Worm (Caenorhabditis elegans) whole organism, L4 larva: ENCODE data around the gene cgt-3.

Experiments
- F10B5.3 ChIP-seq: sonication (generic microtip); optimal IDR thresholded peaks from 2 replicates; lab custom pipeline; 2016; ENCODE audit warnings: mild to moderate bottlenecking, missing genetic modification characterization, missing compliant biosample characterization
- F37D6.2 ChIP-seq: sonication (generic microtip); optimal IDR thresholded peaks from 2 replicates; lab custom pipeline; 2016; ENCODE audit warnings: mild to moderate bottlenecking, missing genetic modification characterization, missing compliant biosample characterization
- F44E2.7 ChIP-seq: fragments of 200-800 bp; sonication (Bioruptor generic); IDR thresholded peaks from 2 replicates; pipeline ENCODE4 v2.1.2; 2022; ENCODE audit warnings: missing genetic modification characterization, missing compliant biosample characterization
- R02D3.7 ChIP-seq: fragments of 150-350 bp; sonication (generic microtip); optimal IDR thresholded peaks from 3 replicates; lab custom pipeline; 2014; ENCODE audit warnings: missing biosample characterization, missing genetic modification characterization
- T20F7.1 ChIP-seq: fragments of 200-800 bp; sonication (Bioruptor generic); optimal IDR thresholded peaks from 2 replicates; lab custom pipeline; 2018; ENCODE audit warnings: mild to moderate bottlenecking, missing genetic modification characterization, missing compliant biosample characterization
- Y48G9A.11 ChIP-seq: fragments of 200-800 bp; sonication (Bioruptor generic); IDR thresholded peaks from 2 replicates; pipeline ENCODE4 v1.3.6; 2022; ENCODE audit warnings: missing genetic modification reagents, missing genetic modification characterization, missing compliant biosample characterization
- Y5F2A.4 ChIP-seq: fragments of 200-800 bp; sonication (Bioruptor generic); optimal IDR thresholded peaks from 2 replicates; lab custom pipeline; 2018; ENCODE audit warnings: mild to moderate bottlenecking, missing genetic modification characterization, missing compliant biosample characterization
- Y75B8A.6 ChIP-seq: fragments of 200-800 bp; sonication (Bioruptor generic); IDR thresholded peaks from 2 replicates; pipeline ENCODE4 v1.3.6; 2022; ENCODE audit warnings: missing genetic modification reagents, missing genetic modification characterization, missing compliant biosample characterization
- ZK337.2 ChIP-seq: fragments of 200-800 bp; sonication (Bioruptor generic); IDR thresholded peaks from 2 replicates; pipeline ENCODE4 v1.3.6; 2022; ENCODE audit warnings: missing genetic modification reagents, missing genetic modification characterization, missing compliant biosample characterization
- aha-1 ChIP-seq: fragments of 150-350 bp; peaks from one replicate; lab custom pipeline; 2014; ENCODE audit warnings: missing biosample characterization, missing genetic modification characterization
- ama-1 ChIP-seq: fragments of 150-350 bp; optimal IDR thresholded peaks from 2 replicates; lab custom pipeline; 2014; ENCODE audit warnings: inconsistent platforms, mixed read lengths
- ceh-20 ChIP-seq: fragments of 200-800 bp; sonication (Bioruptor generic); IDR thresholded peaks from 2 replicates; pipeline ENCODE4 v1.3.6; 2022; ENCODE audit warnings: missing genetic modification reagents, missing genetic modification characterization, missing compliant biosample characterization
- ceh-28 ChIP-seq: fragments of 150-350 bp; optimal IDR thresholded peaks from 2 replicates; lab custom pipeline; 2014; ENCODE audit warnings: missing biosample characterization, missing genetic modification reagents, missing genetic modification characterization
- ceh-82 ChIP-seq: sonication (generic microtip); optimal IDR thresholded peaks from 2 replicates; lab custom pipeline; 2017; ENCODE audit warnings: missing biosample characterization, missing genetic modification characterization
- ctbp-1 ChIP-seq: fragments of 200-800 bp; sonication (Bioruptor generic); IDR thresholded peaks from 2 replicates; pipeline ENCODE4 v1.3.6; 2022; ENCODE audit warnings: missing genetic modification reagents, missing genetic modification characterization, missing compliant biosample characterization
- daf-16 ChIP-seq, 3 experiments: sonication (generic microtip); optimal IDR thresholded peaks; 2 replicates each; lab custom pipeline; 2016 to 2017; ENCODE audit warnings: missing genetic modification characterization in 3 of 3, missing genetic modification reagents in 3 of 3, mild to moderate bottlenecking in 2 of 3, missing compliant biosample characterization in 2 of 3, missing biosample characterization in 1 of 3, moderate library complexity in 1 of 3
- dve-1 ChIP-seq: sonication (generic microtip); optimal IDR thresholded peaks from 2 replicates; lab custom pipeline; 2017; ENCODE audit warnings: antibody characterized with exemption, mild to moderate bottlenecking, missing genetic modification characterization, missing compliant biosample characterization; ENCODE audit not compliant: insufficient read depth
- fos-1 ChIP-seq: fragments of 150-350 bp; optimal IDR thresholded peaks from 2 replicates; lab custom pipeline; 2014; ENCODE audit warnings: missing biosample characterization, missing genetic modification characterization
- hlh-11 ChIP-seq: fragments of 200-800 bp; sonication (Bioruptor generic); optimal IDR thresholded peaks from 2 replicates; lab custom pipeline; 2018; ENCODE audit warnings: mild to moderate bottlenecking, missing genetic modification characterization, missing compliant biosample characterization
- hlh-30 ChIP-seq: sonication (generic microtip); optimal IDR thresholded peaks from 2 replicates; lab custom pipeline; 2017; ENCODE audit warnings: antibody characterized with exemption, mild to moderate bottlenecking, missing genetic modification characterization, missing compliant biosample characterization; ENCODE audit not compliant: insufficient read depth
- jun-1 ChIP-seq: fragments of 150-350 bp; optimal IDR thresholded peaks from 2 replicates; lab custom pipeline; 2014; ENCODE audit warnings: missing biosample characterization, missing genetic modification reagents, missing genetic modification characterization
- lim-7 ChIP-seq: fragments of 200-800 bp; sonication (Bioruptor generic); IDR thresholded peaks from 2 replicates; pipeline ENCODE4 v1.3.6; 2022; ENCODE audit warnings: missing genetic modification characterization, missing compliant biosample characterization
- lin-29 ChIP-seq: fragments of 200-800 bp; sonication (Bioruptor generic); IDR thresholded peaks from 2 replicates; pipeline ENCODE4 v1.3.6; 2022; ENCODE audit warnings: missing genetic modification reagents, missing genetic modification characterization, missing compliant biosample characterization
- lin-38 ChIP-seq: fragments of 200-800 bp; sonication (Bioruptor generic); IDR thresholded peaks from 2 replicates; pipeline ENCODE4 v1.3.6; 2022; ENCODE audit warnings: missing genetic modification reagents, missing genetic modification characterization, missing compliant biosample characterization
- lir-3 ChIP-seq: sonication (generic microtip); optimal IDR thresholded peaks from 2 replicates; lab custom pipeline; 2016; ENCODE audit warnings: mild to moderate bottlenecking, missing genetic modification characterization, missing compliant biosample characterization
- madf-5 ChIP-seq, 2 experiments: fragments of 200-800 bp; sonication (Bioruptor generic); IDR thresholded peaks; 2 replicates each; pipeline ENCODE4 v1.3.6; 2022; ENCODE audit warnings: missing compliant biosample characterization in 2 of 2, missing genetic modification characterization in 2 of 2
- mes-2 ChIP-seq: sonication (generic microtip); optimal IDR thresholded peaks from 2 replicates; lab custom pipeline; 2016; ENCODE audit warnings: missing genotype, mild to moderate bottlenecking, missing genetic modification characterization, missing compliant biosample characterization; ENCODE audit not compliant: poor library complexity, severe bottlenecking
- mxl-3 ChIP-seq: fragments of 200-800 bp; sonication (Bioruptor generic); optimal IDR thresholded peaks from 2 replicates; lab custom pipeline; 2018; ENCODE audit warnings: mild to moderate bottlenecking, missing genetic modification characterization, missing compliant biosample characterization
- nhr-10 ChIP-seq: fragments of 150-350 bp; optimal IDR thresholded peaks from 2 replicates; lab custom pipeline; 2014; ENCODE audit warnings: missing biosample characterization, missing genetic modification characterization
- nhr-102 ChIP-seq: sonication (generic microtip); optimal IDR thresholded peaks from 2 replicates; lab custom pipeline; 2016; ENCODE audit warnings: mild to moderate bottlenecking, missing genetic modification characterization, moderate library complexity, missing compliant biosample characterization
- nhr-111 ChIP-seq: fragments of 200-800 bp; sonication (Bioruptor generic); optimal IDR thresholded peaks from 2 replicates; lab custom pipeline; 2018; ENCODE audit warnings: mild to moderate bottlenecking, missing genetic modification characterization, missing compliant biosample characterization
- nhr-25 ChIP-seq: sonication (generic microtip); optimal IDR thresholded peaks from 2 replicates; lab custom pipeline; 2017; ENCODE audit warnings: missing genetic modification characterization, mild to moderate bottlenecking, missing compliant biosample characterization, antibody characterized with exemption, moderate library complexity, borderline replicate concordance; ENCODE audit not compliant: insufficient read depth
- nhr-28 ChIP-seq: fragments of 150-350 bp; optimal IDR thresholded peaks from 2 replicates; lab custom pipeline; 2014; ENCODE audit warnings: missing biosample characterization, missing genetic modification characterization
- nhr-6 ChIP-seq: fragments of 150-350 bp; optimal IDR thresholded peaks from 2 replicates; lab custom pipeline; 2014; ENCODE audit warnings: missing biosample characterization, missing genetic modification characterization
- php-3 ChIP-seq: fragments of 200-800 bp; sonication (Bioruptor generic); IDR thresholded peaks from 2 replicates; pipeline ENCODE4 v1.3.6; 2022; ENCODE audit warnings: missing genetic modification reagents, missing genetic modification characterization, missing compliant biosample characterization
- pqm-1 ChIP-seq: sonication (generic microtip); optimal IDR thresholded peaks from 2 replicates; lab custom pipeline; 2017; ENCODE audit warnings: missing biosample characterization, missing genetic modification characterization
- rbr-2 ChIP-seq: sonication (generic microtip); optimal IDR thresholded peaks from 2 replicates; lab custom pipeline; 2016; ENCODE audit warnings: missing genotype, missing genetic modification characterization, missing compliant biosample characterization
- saeg-2 ChIP-seq: fragments of 200-800 bp; sonication (Bioruptor generic); IDR thresholded peaks from 2 replicates; pipeline ENCODE4 v1.3.6; 2022; ENCODE audit warnings: missing genetic modification reagents, missing genetic modification characterization, missing compliant biosample characterization
- set-16 ChIP-seq: fragments of 200-800 bp; sonication (Bioruptor generic); IDR thresholded peaks from 2 replicates; pipeline ENCODE4 v1.3.6; 2022; ENCODE audit warnings: missing genetic modification reagents, missing genetic modification characterization, missing compliant biosample characterization
- skn-1 ChIP-seq: fragments of 150-350 bp; optimal IDR thresholded peaks from 2 replicates; lab custom pipeline; 2014; ENCODE audit warnings: missing biosample characterization, missing genetic modification characterization
- unc-62 ChIP-seq, 3 experiments: fragments of 150-350 bp in 1 of 3; sonication (generic microtip); optimal IDR thresholded peaks in 2 of 3; peaks in 1 of 3; 1 replicate in 1 of 3; 2 replicates in 2 of 3; lab custom pipeline; 2014 to 2017; ENCODE audit warnings: missing biosample characterization in 3 of 3, missing genetic modification characterization in 3 of 3, missing genetic modification reagents in 3 of 3, missing genotype in 1 of 3
- ztf-11 ChIP-seq: fragments of 150-350 bp; optimal IDR thresholded peaks from 2 replicates; lab custom pipeline; 2014; ENCODE audit warnings: missing biosample characterization, missing genetic modification characterization

Gene cgt-3

ce11 chrII:5865405-5866308 lies 45.5 kb upstream of the cgt-3 start, which contains the start of gene F55C12.19 (continued):
- no peak for TF ChIP-seq Y48G9A.11
- TF ChIP-seq nhr-6 (tag; lab: Kevin White, UChicago), result peak; percentile 78
- TF ChIP-seq jun-1, result no peak
- peak; percentile 97 for TF ChIP-seq aha-1 (tag; lab: Kevin White, UChicago)
- TF ChIP-seq ceh-28 (tag; lab: Kevin White, UChicago), result no peak
- no peak for TF ChIP-seq set-16 (GFP tag; lab: Robert Waterston, UW)
- no peak for TF ChIP-seq lin-38 (GFP tag; lab: Robert Waterston, UW)
- TF ChIP-seq saeg-2 (GFP tag; lab: Robert Waterston, UW), result no peak
- TF ChIP-seq nhr-102 (tag; lab: Kevin White, UChicago), result no peak
- no peak for TF ChIP-seq F10B5.3 (tag; lab: Kevin White, UChicago)
- TF ChIP-seq T20F7.1, result no peak
- no peak for TF ChIP-seq Y75B8A.6 (GFP tag; lab: Robert Waterston, UW)
- no peak for TF ChIP-seq nhr-25 (tag; lab: Kevin White, UChicago)

DNA sequence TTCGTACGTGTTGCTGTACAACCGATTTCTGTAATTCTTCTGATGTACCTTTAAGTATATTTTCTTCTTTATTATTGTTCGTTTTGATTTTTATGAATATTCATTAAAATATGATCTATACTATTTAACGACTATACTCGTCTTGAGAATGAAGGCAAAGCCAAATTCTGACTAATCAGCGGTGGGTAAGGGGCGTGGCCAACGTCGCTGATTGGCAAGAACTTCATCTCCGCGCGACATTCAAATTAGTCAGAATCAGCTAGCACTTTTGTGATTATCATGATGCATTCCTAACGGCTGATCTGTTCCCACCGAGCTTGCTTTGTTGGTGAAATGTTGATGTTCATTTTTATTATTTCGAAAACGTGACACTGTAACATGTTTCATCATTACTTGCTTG lies 44.2 kb upstream of the cgt-3 start:
- TF ChIP-seq php-3 (GFP tag; lab: Robert Waterston, UW), result 0 out of 2 replicates have a peak, but pooled peaks have one; percentile 20
- peak; percentile 24 for TF ChIP-seq nhr-28 (tag; lab: Kevin White, UChicago)
- TF ChIP-seq Y48G9A.11, result no peak
- TF ChIP-seq ama-1, result peak; percentile 36
- TF ChIP-seq mes-2, result peak; percentile 35

ce11 chrII:5871508-5871907 lies 39.6 kb upstream of the cgt-3 start:
- no peak for TF ChIP-seq lir-3 (tag; lab: Kevin White, UChicago)
- peak; percentile 35; the same call in 1 of the 2 replicates for TF ChIP-seq ceh-20 (GFP tag; lab: Robert Waterston, UW)
- TF ChIP-seq unc-62 (GFP tag; optimal IDR thresholded peaks at IDR 0.05 in 1 of 2; lab: Kevin White, UChicago), result peak in 1 of 2 experiments; percentile 93
- TF ChIP-seq unc-62 (tag; optimal IDR thresholded peaks at IDR 0.05; lab: Kevin White, UChicago), result no peak
- TF ChIP-seq nhr-10, result no peak
- TF ChIP-seq ztf-11 (tag; lab: Kevin White, UChicago), result no peak

DNA sequence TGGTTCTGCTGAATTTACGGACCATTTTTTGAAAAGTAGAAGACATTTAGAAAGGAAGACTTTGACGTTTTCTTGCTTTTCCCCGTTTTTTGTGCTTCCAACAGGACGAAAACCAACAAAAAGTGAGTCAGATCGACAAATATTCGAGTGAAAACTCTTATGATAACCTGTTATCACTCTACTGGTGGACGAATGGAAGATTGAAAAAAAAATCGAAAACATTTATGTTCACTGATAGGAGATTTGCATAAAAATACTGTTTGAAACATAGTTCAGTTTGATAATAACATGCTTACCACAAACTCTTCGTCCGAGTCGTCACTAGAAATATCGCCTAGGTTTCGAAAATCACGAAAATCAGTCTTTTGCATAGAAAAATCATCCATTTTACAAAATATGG lies 38.7 kb upstream of the cgt-3 start:
- peak; percentile 16 for TF ChIP-seq hlh-11 (tag; lab: Kevin White, UChicago)
- TF ChIP-seq pqm-1 (tag; lab: Kevin White, UChicago), result peak; percentile 25
- peak; percentile 76 for TF ChIP-seq nhr-28 (tag; lab: Kevin White, UChicago)
- no peak for TF ChIP-seq T20F7.1
- no peak for TF ChIP-seq hlh-30
- peak; percentile 0 for TF ChIP-seq dve-1 (tag; lab: Kevin White, UChicago)
- TF ChIP-seq daf-16 (GFP tag; optimal IDR thresholded peaks at IDR 0.05; lab: Kevin White, UChicago), result no peak
- peak; percentile 56 for TF ChIP-seq daf-16 (tag; optimal IDR thresholded peaks at IDR 0.05; lab: Kevin White, UChicago)
- TF ChIP-seq, all 104 proteins: peak for 5

DNA sequence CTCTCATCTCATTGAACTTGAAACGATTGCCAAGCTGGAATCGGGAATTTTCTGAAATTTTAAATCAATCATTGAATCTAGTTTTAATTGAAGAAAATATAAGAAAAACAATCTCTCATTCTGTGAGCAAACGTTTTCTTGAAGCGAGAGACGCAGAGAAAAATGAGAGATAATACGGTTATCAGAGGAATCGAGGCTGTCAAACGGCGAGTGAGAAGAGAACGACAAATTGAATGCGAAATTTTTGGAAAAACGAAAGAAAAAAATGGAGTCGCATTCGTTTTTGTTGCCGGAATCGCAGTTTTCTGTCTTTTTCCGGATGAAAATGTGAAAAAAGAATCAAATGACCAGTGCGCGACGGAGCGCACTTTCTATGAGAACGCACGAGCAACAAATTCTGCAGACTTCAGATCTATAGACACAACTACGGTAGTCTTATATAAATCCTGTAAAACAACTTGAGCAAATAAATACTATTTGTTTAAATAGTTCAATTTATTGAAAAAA lies 37.5 kb upstream of the cgt-3 start, which contains the start of gene tex-2:
tex-2 (minus strand) TSS at position 51 of the 507 bp plus-strand sequence.
- no peak for TF ChIP-seq Y5F2A.4 (GFP tag; lab: Kevin White, UChicago)
- TF ChIP-seq ZK337.2 (GFP tag; lab: Robert Waterston, UW), result no peak
- TF ChIP-seq F44E2.7 (GFP tag; lab: Robert Waterston, UW), result no peak
- TF ChIP-seq madf-5 (GFP tag; IDR thresholded peaks at IDR 0.05; lab: Robert Waterston, UW), result no peak
- TF ChIP-seq mxl-3 (GFP tag; lab: Kevin White, UChicago), result no peak
- TF ChIP-seq lin-29 (GFP tag; lab: Robert Waterston, UW), result no peak
- no peak for TF ChIP-seq lim-7
- TF ChIP-seq fos-1 (tag; lab: Kevin White, UChicago), result no peak
- no peak for TF ChIP-seq nhr-25 (tag; lab: Kevin White, UChicago)
- TF ChIP-seq rbr-2 (tag; lab: Kevin White, UChicago), result no peak
- no peak for TF ChIP-seq nhr-111 (GFP tag; lab: Kevin White, UChicago)
- no peak for TF ChIP-seq skn-1 (tag; lab: Kevin White, UChicago)
- TF ChIP-seq R02D3.7 (tag; lab: Kevin White, UChicago), result no peak
- peak; percentile 17 for TF ChIP-seq F37D6.2 (tag; lab: Kevin White, UChicago)
- TF ChIP-seq T20F7.1, result peak; percentile 68
- no peak for TF ChIP-seq ceh-82 (tag; lab: Kevin White, UChicago)
- TF ChIP-seq ctbp-1, result no peak
